Worm (Caenorhabditis elegans) whole organism, mixed stage, embryonic: ENCODE data around the gene srbc-60.
A peak's percentile ranks its signal among the peaks of the same experiment; 100 is the strongest.
"Not testable (repeated sequence)": the region's sequence is repeated elsewhere in the genome, so short reads cannot be mapped to it uniquely, and the experiment has no call there.

Experiments
- M03D4.4 ChIP-seq: sonication (generic microtip); optimal IDR thresholded peaks from 2 replicates; lab custom pipeline; 2017; ENCODE audit warnings: mild to moderate bottlenecking, missing genetic modification characterization, missing compliant biosample characterization
- bed-3 ChIP-seq: fragments of 200-800 bp; sonication (Bioruptor generic); optimal IDR thresholded peaks from 3 replicates; lab custom pipeline; 2018; ENCODE audit warnings: mild to moderate bottlenecking, missing genetic modification characterization, moderate library complexity, missing compliant biosample characterization
- blmp-1 ChIP-seq: fragments of 150-350 bp; optimal IDR thresholded peaks from 2 replicates; lab custom pipeline; 2014; ENCODE audit warnings: missing biosample characterization, missing genetic modification characterization
- ceh-39 ChIP-seq: fragments of 150-350 bp; optimal IDR thresholded peaks from 2 replicates; lab custom pipeline; 2014; ENCODE audit warnings: missing biosample characterization, missing genetic modification characterization
- ceh-43 ChIP-seq: fragments of 200-800 bp; sonication (Bioruptor generic); optimal IDR thresholded peaks from 2 replicates; lab custom pipeline; 2018; ENCODE audit warnings: mild to moderate bottlenecking, missing genetic modification characterization, moderate library complexity, missing compliant biosample characterization
- ceh-83 ChIP-seq: fragments of 200-800 bp; sonication (Bioruptor generic); optimal IDR thresholded peaks from 2 replicates; lab custom pipeline; 2018; ENCODE audit warnings: mild to moderate bottlenecking, missing genetic modification characterization, missing compliant biosample characterization
- ces-1 ChIP-seq: fragments of 150-350 bp; optimal IDR thresholded peaks from 2 replicates; lab custom pipeline; 2014; ENCODE audit warnings: missing biosample characterization, missing genetic modification reagents, missing genetic modification characterization
- drap-1 ChIP-seq: fragments of 200-800 bp; sonication (Bioruptor generic); optimal IDR thresholded peaks from 3 replicates; lab custom pipeline; 2018; ENCODE audit warnings: mild to moderate bottlenecking, missing genetic modification characterization, missing compliant biosample characterization
- elt-1 ChIP-seq: sonication (generic microtip); optimal IDR thresholded peaks from 2 replicates; lab custom pipeline; 2017; ENCODE audit warnings: missing genetic modification characterization, mild to moderate bottlenecking, missing compliant biosample characterization, antibody characterized with exemption, moderate library complexity, borderline replicate concordance; ENCODE audit not compliant: insufficient read depth
- elt-3 ChIP-seq: fragments of 150-350 bp; optimal IDR thresholded peaks from 2 replicates; lab custom pipeline; 2014; ENCODE audit warnings: missing biosample characterization, missing genetic modification characterization
- flh-1 ChIP-seq: fragments of 200-800 bp; sonication (Bioruptor generic); optimal IDR thresholded peaks from 2 replicates; lab custom pipeline; 2018; ENCODE audit warnings: mild to moderate bottlenecking, missing genetic modification characterization, moderate library complexity, missing compliant biosample characterization
- hlh-1 ChIP-seq: fragments of 150-350 bp; optimal IDR thresholded peaks from 2 replicates; lab custom pipeline; 2014; ENCODE audit warnings: missing biosample characterization, missing genetic modification reagents, missing genetic modification characterization
- lin-13 ChIP-seq: fragments of 150-350 bp; optimal IDR thresholded peaks from 2 replicates; lab custom pipeline; 2014; ENCODE audit warnings: missing biosample characterization, missing genetic modification characterization
- lin-32 ChIP-seq: fragments of 200-800 bp; sonication (Bioruptor generic); optimal IDR thresholded peaks from 2 replicates; lab custom pipeline; 2018; ENCODE audit warnings: mild to moderate bottlenecking, missing genetic modification characterization, missing compliant biosample characterization
- mab-5 ChIP-seq: fragments of 150-350 bp; optimal IDR thresholded peaks from 2 replicates; lab custom pipeline; 2014; ENCODE audit warnings: missing biosample characterization, missing genetic modification characterization
- mep-1 ChIP-seq: fragments of 150-350 bp; optimal IDR thresholded peaks from 2 replicates; lab custom pipeline; 2017; ENCODE audit warnings: missing biosample characterization, missing genetic modification reagents, missing genetic modification characterization, inconsistent platforms
- mls-2 ChIP-seq: sonication (generic microtip); optimal IDR thresholded peaks from 2 replicates; lab custom pipeline; 2016; ENCODE audit warnings: mild to moderate bottlenecking, missing genetic modification characterization, moderate library complexity, missing compliant biosample characterization
- nhr-12 ChIP-seq: fragments of 150-350 bp; optimal IDR thresholded peaks from 2 replicates; lab custom pipeline; 2014; ENCODE audit warnings: missing biosample characterization, missing genetic modification characterization
- nhr-2 ChIP-seq: fragments of 150-350 bp; optimal IDR thresholded peaks from 2 replicates; lab custom pipeline; 2014; ENCODE audit warnings: missing biosample characterization, missing genetic modification characterization
- nhr-28 ChIP-seq: fragments of 150-350 bp; optimal IDR thresholded peaks from 2 replicates; lab custom pipeline; 2014; ENCODE audit warnings: missing biosample characterization, missing genetic modification characterization
- nhr-76 ChIP-seq: sonication (generic microtip); optimal IDR thresholded peaks from 2 replicates; lab custom pipeline; 2017; ENCODE audit warnings: missing biosample characterization, missing genetic modification characterization
- sem-2 ChIP-seq: fragments of 200-800 bp; sonication (Bioruptor generic); optimal IDR thresholded peaks from 2 replicates; lab custom pipeline; 2018; ENCODE audit warnings: mild to moderate bottlenecking, missing genetic modification characterization, missing compliant biosample characterization
- snpc-4 ChIP-seq: fragments of 150-350 bp; optimal IDR thresholded peaks from 2 replicates; lab custom pipeline; 2014; ENCODE audit warnings: missing biosample characterization, missing genetic modification characterization
- tbx-8 ChIP-seq: fragments of 200-800 bp; sonication (Bioruptor generic); optimal IDR thresholded peaks from 2 replicates; lab custom pipeline; 2018; ENCODE audit warnings: mild to moderate bottlenecking, missing genetic modification characterization, moderate library complexity, missing compliant biosample characterization
- unc-120 ChIP-seq: sonication (generic microtip); optimal IDR thresholded peaks from 2 replicates; lab custom pipeline; 2017; ENCODE audit warnings: missing genetic modification characterization, missing compliant biosample characterization; ENCODE audit not compliant: poor library complexity, severe bottlenecking
- unc-39 ChIP-seq: fragments of 150-350 bp; optimal IDR thresholded peaks from 2 replicates; lab custom pipeline; 2014; ENCODE audit warnings: missing biosample characterization, missing genetic modification characterization
- unc-62 ChIP-seq: fragments of 150-350 bp; optimal IDR thresholded peaks from 2 replicates; lab custom pipeline; 2014; ENCODE audit warnings: missing biosample characterization, missing genetic modification reagents, missing genetic modification characterization
- zip-8 ChIP-seq: fragments of 150-350 bp; optimal IDR thresholded peaks from 2 replicates; lab custom pipeline; 2014; ENCODE audit warnings: missing biosample characterization, missing genetic modification characterization
- ztf-11 ChIP-seq: fragments of 150-350 bp; optimal IDR thresholded peaks from 2 replicates; lab custom pipeline; 2014; ENCODE audit warnings: missing biosample characterization, missing genetic modification characterization

The srbc-60 gene

ce11 chrV:808260-808659 is 28.2 kb downstream of the srbc-60 start:
- no peak for TF ChIP-seq nhr-12
- TF ChIP-seq ceh-83, result no peak
- no peak for TF ChIP-seq blmp-1
- no peak for TF ChIP-seq mls-2 (tag; lab: Kevin White, UChicago)
- TF ChIP-seq bed-3 (GFP tag; lab: Kevin White, UChicago), result no peak
- TF ChIP-seq unc-62 (GFP tag; lab: Kevin White, UChicago), result no peak
- no peak for TF ChIP-seq nhr-76 (tag; lab: Kevin White, UChicago)
- TF ChIP-seq nhr-28 (tag; lab: Kevin White, UChicago), result no peak
- no peak for TF ChIP-seq ztf-11 (tag; lab: Kevin White, UChicago)
- no peak for TF ChIP-seq mab-5 (tag; lab: Kevin White, UChicago)
- no peak for TF ChIP-seq drap-1 (GFP tag; lab: Kevin White, UChicago)

ce11 chrV:810281-810862 is 30.3 kb downstream of the srbc-60 start, which contains the start of gene R13D11.4:
R13D11.4 (plus strand) TSS chrV:810812.
- TF ChIP-seq nhr-2 (tag; lab: Kevin White, UChicago), result no peak
- peak; percentile 67 for TF ChIP-seq ces-1
- TF ChIP-seq, all 35 proteins: peak for 1

- no peak for TF ChIP-seq lin-32 (GFP tag; lab: Kevin White, UChicago)
- no peak for TF ChIP-seq M03D4.4 (tag; lab: Kevin White, UChicago)
- TF ChIP-seq mep-1 (tag; lab: Kevin White, UChicago), result no peak
- no peak for TF ChIP-seq flh-1 (GFP tag; lab: Kevin White, UChicago)
- TF ChIP-seq nhr-28 (tag; lab: Kevin White, UChicago), result no peak
- no peak for TF ChIP-seq snpc-4
- no peak for TF ChIP-seq lin-13
- TF ChIP-seq blmp-1, result no peak
- TF ChIP-seq ztf-11 (tag; lab: Kevin White, UChicago), result no peak
- TF ChIP-seq elt-1 (tag; lab: Kevin White, UChicago), result no peak
- no peak for TF ChIP-seq nhr-2 (tag; lab: Kevin White, UChicago)
These were observed 33.0 kb downstream of the srbc-60 start, which contains the start of gene R13D11.10 for ce11 chrV:813101-813500. R13D11.10 (minus strand) TSS chrV:813201.

ce11 chrV:814716-815115 is 34.6 kb downstream of the srbc-60 start, which contains the start of gene R13D11.3:
R13D11.3 (plus strand) TSS chrV:815016.
- TF ChIP-seq elt-3 (tag; lab: Kevin White, UChicago), result no peak
- no peak for TF ChIP-seq ceh-39 (tag; lab: Kevin White, UChicago)
- TF ChIP-seq tbx-8 (GFP tag; lab: Kevin White, UChicago), result no peak
- TF ChIP-seq sem-2 (GFP tag; lab: Kevin White, UChicago), result no peak
- TF ChIP-seq nhr-2 (tag; lab: Kevin White, UChicago), result no peak
- no peak for TF ChIP-seq mep-1 (tag; lab: Kevin White, UChicago)
- TF ChIP-seq M03D4.4 (tag; lab: Kevin White, UChicago), result no peak
- no peak for TF ChIP-seq nhr-12

- TF ChIP-seq ceh-43 (GFP tag; lab: Kevin White, UChicago) (no peak), M03D4.4 (tag; lab: Kevin White, UChicago) (no peak), nhr-76 (tag; lab: Kevin White, UChicago) (no peak), ceh-83 (no peak), ceh-39 (tag; lab: Kevin White, UChicago) (no peak), nhr-28 (tag; lab: Kevin White, UChicago) (no peak), elt-3 (tag; lab: Kevin White, UChicago) (no peak), nhr-12 (no peak), snpc-4 (no peak), hlh-1 (tag; lab: Kevin White, UChicago) (no peak), tbx-8 (GFP tag; lab: Kevin White, UChicago) (no peak), sem-2 (GFP tag; lab: Kevin White, UChicago) (no peak), blmp-1 (no peak), unc-39 (tag; lab: Kevin White, UChicago) (no peak), unc-120 (no peak), bed-3 (GFP tag; lab: Kevin White, UChicago) (no peak)
These were observed 37.1 kb downstream of the srbc-60 start, which contains the start of gene R13D11.1 for ce11 chrV:817182-817581. R13D11.1 (plus strand) TSS chrV:817482.

ce11 chrV:820629-821028 is 40.5 kb downstream of the srbc-60 start, which contains the start of gene srx-32:
srx-32 (minus strand) TSS chrV:820729.
- TF ChIP-seq elt-1 (tag; lab: Kevin White, UChicago); unc-62 (GFP tag; lab: Kevin White, UChicago); zip-8 (tag; lab: Kevin White, UChicago): not testable (repeated sequence)
